Worm (Caenorhabditis elegans): ENCODE results near the gene hecd-1.

DNA sequence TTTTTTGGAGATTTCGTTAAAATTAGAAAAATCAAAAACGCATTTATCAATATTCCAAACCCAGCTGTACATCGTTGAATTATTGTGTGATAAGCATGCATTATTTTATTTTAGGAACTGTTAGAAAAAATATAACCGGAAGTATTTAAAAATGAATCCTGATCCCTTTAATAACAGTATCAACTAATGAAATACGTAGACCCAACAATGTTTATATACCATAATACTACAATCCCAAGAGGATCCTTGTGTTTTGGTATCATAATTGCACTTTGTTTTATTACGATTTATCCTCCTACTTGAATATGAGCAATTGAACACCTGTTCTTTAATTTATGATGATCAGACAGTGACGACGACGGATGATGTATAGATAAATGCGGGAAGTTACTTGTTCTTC, 42.2 kb upstream of the hecd-1 start, which contains the start of gene str-249:
- TF ChIP-seq ama-1 (optimal IDR thresholded peaks at IDR 0.05) (no peak), ceh-9 (tag; optimal IDR thresholded peaks at IDR 0.05) (no peak), nfya-1 (tag; optimal IDR thresholded peaks at IDR 0.05; ENCODE audit: insufficient read depth) (no peak), ceh-82 (tag; optimal IDR thresholded peaks at IDR 0.05) (no peak), skn-1 (tag; optimal IDR thresholded peaks at IDR 0.05) (no peak), ZK546.5 (tag; optimal IDR thresholded peaks at IDR 0.05) (no peak), unc-39 (tag; optimal IDR thresholded peaks at IDR 0.05) (no peak), nhr-12 (tag; optimal IDR thresholded peaks at IDR 0.05) (no peak)

All from whole organism, L3 larva.